Fruit fly (Drosophila melanogaster): ENCODE data around the gene Rap1.
A peak's percentile ranks its signal among the peaks of the same experiment; 100 is the strongest.

The Rap1 gene

DNA sequence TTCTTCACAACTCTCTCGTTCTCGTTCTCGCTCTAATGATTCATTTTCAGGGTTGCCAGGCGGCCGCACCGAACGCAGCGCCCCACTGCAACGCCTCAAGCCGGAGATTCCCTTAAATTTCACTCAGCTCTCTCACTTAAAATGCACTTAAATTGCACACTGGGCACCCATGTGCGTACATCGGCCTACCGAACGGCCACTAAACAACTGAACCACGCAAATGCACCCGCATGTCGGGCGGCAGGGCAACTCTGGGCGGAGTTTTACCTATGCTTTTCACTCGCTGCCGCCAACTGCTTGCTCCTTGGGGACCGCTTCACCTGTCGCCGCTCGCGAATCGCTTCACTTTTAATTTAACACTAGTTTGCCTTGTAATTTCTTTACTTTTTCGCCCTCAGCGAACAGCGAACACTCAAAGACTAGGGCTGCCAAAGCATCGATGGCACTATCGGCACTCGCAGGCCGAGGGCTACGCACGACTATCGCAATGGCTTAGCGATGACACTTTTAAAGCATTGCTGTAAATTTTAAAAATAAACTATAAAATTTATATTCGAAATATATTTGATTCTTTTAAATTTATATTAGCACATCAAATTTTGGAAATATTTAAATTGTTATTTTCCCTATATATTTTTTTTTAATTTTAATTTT is at the start of gene Rap1 (continued):
- TF ChIP-seq Mes4 (GFP tag; optimal IDR thresholded peaks at IDR 0.05), result peak; percentile 0
- TF ChIP-seq CG17385 (GFP tag; optimal IDR thresholded peaks at IDR 0.05), result no peak
- TF ChIP-seq HLHmδ (GFP tag; optimal IDR thresholded peaks at IDR 0.05), result no peak
- peak; percentile 27 for TF ChIP-seq ewg (GFP tag; optimal IDR thresholded peaks at IDR 0.05)
- TF ChIP-seq jing (GFP tag; optimal IDR thresholded peaks at IDR 0.05), result no peak
- TF ChIP-seq CG7372 (GFP tag; IDR thresholded peaks at IDR 0.05), result peak; percentile 44; the same call in 1 of the 2 replicates
- peak; percentile 40 for TF ChIP-seq vfl (GFP tag; optimal IDR thresholded peaks at IDR 0.05)
- TF ChIP-seq NFAT (GFP tag; IDR thresholded peaks at IDR 0.05), result peak; percentile 89
- no peak for TF ChIP-seq grn (GFP tag; optimal IDR thresholded peaks at IDR 0.05)
- TF ChIP-seq chm (GFP tag; IDR thresholded peaks at IDR 0.05), result no peak
- peak; percentile 79; the same call in 1 of the 2 replicates for TF ChIP-seq tna (GFP tag; IDR thresholded peaks at IDR 0.05; ENCODE audit: partially characterized antibody)
- no peak for TF ChIP-seq CG31365 (tag; optimal IDR thresholded peaks at IDR 0.05)
- TF ChIP-seq CG14441 (GFP tag; IDR thresholded peaks at IDR 0.05), result peak; percentile 63
- TF ChIP-seq CG9727 (GFP tag; optimal IDR thresholded peaks at IDR 0.05), result peak; percentile 86
- TF ChIP-seq CG13775 (GFP tag; optimal IDR thresholded peaks at IDR 0.05), result peak; percentile 63
- peak; percentile 45 for TF ChIP-seq CG1602 (GFP tag; optimal IDR thresholded peaks at IDR 0.05)
- peak; percentile 69 for TF ChIP-seq jumu (GFP tag; optimal IDR thresholded peaks at IDR 0.05)
- peak; percentile 14 for TF ChIP-seq CG6654 (GFP tag; optimal IDR thresholded peaks at IDR 0.05)
- TF ChIP-seq NC2β (GFP tag; optimal IDR thresholded peaks at IDR 0.05), result peak; percentile 36
- TF ChIP-seq her (GFP tag; optimal IDR thresholded peaks at IDR 0.05), result peak; percentile 53
- peak; percentile 46; the same call in 2 of the 3 replicates for TF ChIP-seq ken (GFP tag; IDR thresholded peaks at IDR 0.05)
- peak; percentile 5 for TF ChIP-seq CG6254 (GFP tag; optimal IDR thresholded peaks at IDR 0.05)
- TF ChIP-seq Dref (GFP tag; IDR thresholded peaks at IDR 0.05), result peak; percentile 56
- TF ChIP-seq CG9797 (GFP tag; optimal IDR thresholded peaks at IDR 0.05), result peak; percentile 18
- TF ChIP-seq NK7.1 (GFP tag; optimal IDR thresholded peaks at IDR 0.05), result peak; percentile 52
- TF ChIP-seq exex (tag; optimal IDR thresholded peaks at IDR 0.05), result peak; percentile 24
- TF ChIP-seq Atf6 (GFP tag; IDR thresholded peaks at IDR 0.05), result peak; percentile 64; the same call in 1 of the 2 replicates
- TF ChIP-seq seq (GFP tag; IDR thresholded peaks at IDR 0.05), result peak; percentile 26; the same call in 1 of the 2 replicates
- TF ChIP-seq CG2202 (tag; optimal IDR thresholded peaks at IDR 0.05), result no peak
- TF ChIP-seq zfh2 (GFP tag; optimal IDR thresholded peaks at IDR 0.05), result peak; percentile 35
- peak; percentile 95 for TF ChIP-seq CG6791 (GFP tag; IDR thresholded peaks at IDR 0.05; ENCODE audit: partially characterized antibody)
- TF ChIP-seq nerfin-2 (GFP tag; IDR thresholded peaks at IDR 0.05; ENCODE audit: partially characterized antibody), result peak; percentile 81
- peak; percentile 76 for TF ChIP-seq CG4424 (GFP tag; optimal IDR thresholded peaks at IDR 0.05)
- peak; percentile 96 for TF ChIP-seq inv (GFP tag; IDR thresholded peaks at IDR 0.05; ENCODE audit: partially characterized antibody)
- peak; percentile 92 for TF ChIP-seq vnd (GFP tag; IDR thresholded peaks at IDR 0.05; ENCODE audit: partially characterized antibody)
- peak; percentile 42 for TF ChIP-seq Fer1 (GFP tag; optimal IDR thresholded peaks at IDR 0.05)
- peak; percentile 56 for TF ChIP-seq pum (GFP tag; optimal IDR thresholded peaks at IDR 0.05)
- no peak for TF ChIP-seq run (tag; optimal IDR thresholded peaks at IDR 0.05)
- no peak for TF ChIP-seq Asciz (GFP tag; optimal IDR thresholded peaks at IDR 0.05)
- TF ChIP-seq Ets65A (GFP tag), result peak; percentile 97
- peak; percentile 54; the same call in 2 of the 4 replicates for TF ChIP-seq chinmo (GFP tag; IDR thresholded peaks at IDR 0.05; ENCODE audit: partially characterized antibody)
- TF ChIP-seq stc (GFP tag; IDR thresholded peaks at IDR 0.05), result no peak
- peak; percentile 2 for TF ChIP-seq Mad (GFP tag; optimal IDR thresholded peaks at IDR 0.05)
- peak; percentile 62 for TF ChIP-seq Six4 (GFP tag; optimal IDR thresholded peaks at IDR 0.05)
- peak; percentile 28; the same call in 2 of the 3 replicates for TF ChIP-seq CG14050 (GFP tag; IDR thresholded peaks at IDR 0.05)
- TF ChIP-seq eve (GFP tag; optimal IDR thresholded peaks at IDR 0.05), result no peak
- no peak for TF ChIP-seq Nf-YB (GFP tag; optimal IDR thresholded peaks at IDR 0.05)
- peak; percentile 20 for TF ChIP-seq CG6854 (GFP tag; optimal IDR thresholded peaks at IDR 0.05)
- TF ChIP-seq zfh1 (GFP tag; IDR thresholded peaks at IDR 0.05), result peak; percentile 60
- TF ChIP-seq H2.0 (GFP tag; IDR thresholded peaks at IDR 0.05), result peak; percentile 75

Data from whole organism, embryonic.